Worm (Caenorhabditis elegans): ENCODE measurements around the gene svh-2.

Gene svh-2

DNA sequence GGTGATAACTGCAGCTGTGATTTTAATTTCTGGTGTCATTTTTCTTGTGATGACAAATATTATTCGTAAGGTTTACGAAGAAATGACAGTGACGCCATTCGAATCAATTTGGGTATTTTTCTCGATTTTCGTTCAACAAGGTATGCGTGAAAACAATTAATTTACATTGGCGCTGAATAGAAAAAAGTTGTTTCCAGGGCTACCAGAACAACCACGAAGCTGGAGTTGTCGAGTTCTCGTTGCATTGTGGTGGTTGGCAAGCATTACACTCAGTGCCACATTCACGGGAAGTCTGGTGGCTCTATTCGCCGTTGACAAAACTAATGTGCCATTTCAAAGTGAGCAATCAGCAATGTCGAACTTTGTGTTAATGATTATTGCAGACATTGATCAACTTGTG, 45.4 kb upstream of the svh-2 start:
- no peak for TF ChIP-seq dpl-1 (GFP tag; optimal IDR thresholded peaks at IDR 0.05)
- TF ChIP-seq C04F5.9 (tag; optimal IDR thresholded peaks at IDR 0.05), result no peak
- TF ChIP-seq hpl-2 (GFP tag; optimal IDR thresholded peaks at IDR 0.05), result no peak
- no peak for TF ChIP-seq elt-3 (tag; optimal IDR thresholded peaks at IDR 0.05)
- no peak for TF ChIP-seq lin-35 (GFP tag; optimal IDR thresholded peaks at IDR 0.05)
- no peak for TF ChIP-seq nhr-237 (tag; optimal IDR thresholded peaks at IDR 0.05)
- peak; percentile 0 for TF ChIP-seq rnt-1 (tag; optimal IDR thresholded peaks at IDR 0.05)

DNA sequence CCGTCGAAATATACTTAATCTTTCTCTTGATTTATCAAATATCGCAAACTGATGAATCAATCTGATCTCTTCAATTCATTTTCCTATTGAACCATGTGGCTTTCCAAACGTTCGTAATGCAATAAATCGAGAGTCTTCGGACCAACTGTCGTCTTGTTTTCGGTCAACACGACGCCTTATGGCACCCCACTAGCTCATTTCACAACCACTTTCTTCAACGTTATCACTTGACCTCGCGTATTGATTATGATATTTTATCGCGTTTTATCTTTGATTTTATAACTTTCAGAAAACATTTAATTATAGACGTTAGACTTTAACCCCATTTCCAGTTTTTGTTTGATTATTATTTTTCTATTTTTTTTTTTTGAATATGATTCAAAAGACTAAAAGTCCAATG, 43.3 kb upstream of the svh-2 start:
- TF ChIP-seq vab-15 (tag; optimal IDR thresholded peaks at IDR 0.05) (no peak), nhr-11 (tag; optimal IDR thresholded peaks at IDR 0.05) (no peak), hlh-4 (tag; optimal IDR thresholded peaks at IDR 0.05) (no peak), rnt-1 (tag; optimal IDR thresholded peaks at IDR 0.05) (peak; percentile 47), lin-13 (GFP tag; optimal IDR thresholded peaks at IDR 0.05) (no peak), zip-4 (GFP tag; optimal IDR thresholded peaks at IDR 0.05) (no peak), lsy-2 (tag; optimal IDR thresholded peaks at IDR 0.05) (peak in 1 of 2 experiments; percentile 14), snu-23 (GFP tag; optimal IDR thresholded peaks at IDR 0.05) (peak; percentile 24), dsc-1 (tag; optimal IDR thresholded peaks at IDR 0.05) (no peak), lin-35 (GFP tag; optimal IDR thresholded peaks at IDR 0.05) (no peak), unc-130 (tag; optimal IDR thresholded peaks at IDR 0.05) (peak; percentile 66), unc-98 (GFP tag; IDR thresholded peaks at IDR 0.05) (no peak), ztf-11 (tag; optimal IDR thresholded peaks at IDR 0.05) (no peak), pax-3 (tag; optimal IDR thresholded peaks at IDR 0.05) (no peak), fkh-8 (tag; optimal IDR thresholded peaks at IDR 0.05) (no peak), isw-1 (GFP tag; IDR thresholded peaks at IDR 0.05) (no peak), fkh-10 (GFP tag; optimal IDR thresholded peaks at IDR 0.05) (no peak), unc-62 (GFP tag; optimal IDR thresholded peaks at IDR 0.05) (no peak), grh-1 (GFP tag; IDR thresholded peaks at IDR 0.05) (no peak), tbx-2 (tag; optimal IDR thresholded peaks at IDR 0.05) (no peak), ceh-82 (tag; optimal IDR thresholded peaks at IDR 0.05) (no peak), mep-1 (tag; optimal IDR thresholded peaks at IDR 0.05) (no peak), ceh-8 (GFP tag; optimal IDR thresholded peaks at IDR 0.05) (no peak), efl-1 (optimal IDR thresholded peaks at IDR 0.05) (no peak), efl-1 (GFP tag; optimal IDR thresholded peaks at IDR 0.05 in 1 of 2) (no peak), lin-15B (tag; optimal IDR thresholded peaks at IDR 0.05) (no peak), hpl-2 (GFP tag; optimal IDR thresholded peaks at IDR 0.05) (no peak), fos-1 (tag; optimal IDR thresholded peaks at IDR 0.05) (no peak), nhr-71 (tag; optimal IDR thresholded peaks at IDR 0.05) (peak; percentile 65), lin-14 (GFP tag; optimal IDR thresholded peaks at IDR 0.05) (peak; percentile 72), ztf-4 (tag; optimal IDR thresholded peaks at IDR 0.05) (peak; percentile 3), pag-3 (tag; optimal IDR thresholded peaks at IDR 0.05; ENCODE audit: borderline replicate concordance, insufficient read depth) (peak; percentile 16)

ce11 chrX:6510627-6511026, 42.5 kb upstream of the svh-2 start, which contains the start of gene ttr-36:
Gene ttr-36 (plus strand): TSS chrX:6510927.
- TF ChIP-seq dsc-1 (tag; optimal IDR thresholded peaks at IDR 0.05) (no peak), mdl-1 (tag; optimal IDR thresholded peaks at IDR 0.05) (no peak), nhr-20 (tag; optimal IDR thresholded peaks at IDR 0.05) (no peak), lin-39 (tag; optimal IDR thresholded peaks at IDR 0.05) (no peak), nhr-71 (tag; optimal IDR thresholded peaks at IDR 0.05) (no peak), sptf-1 (tag; optimal IDR thresholded peaks at IDR 0.05) (no peak), skn-1 (tag; optimal IDR thresholded peaks at IDR 0.05) (no peak), snpc-4 (tag; optimal IDR thresholded peaks at IDR 0.05) (no peak), unc-62 (GFP tag; optimal IDR thresholded peaks at IDR 0.05) (no peak)
